Worm (Caenorhabditis elegans) whole organism, late embryonic: ENCODE data around the gene C01F6.14.

Experiments used
- C08G9.2 ChIP-seq: sonication (generic microtip); optimal IDR thresholded peaks from 2 replicates; lab custom pipeline; 2016; ENCODE audit warnings: mild to moderate bottlenecking, missing genetic modification characterization, moderate library complexity, missing compliant biosample characterization
- ceh-14 ChIP-seq: sonication (generic microtip); optimal IDR thresholded peaks from 2 replicates; lab custom pipeline; 2016; ENCODE audit warnings: missing genotype, missing genetic modification characterization, missing compliant biosample characterization
- ceh-18 ChIP-seq: sonication (generic microtip); optimal IDR thresholded peaks from 2 replicates; lab custom pipeline; 2016; ENCODE audit warnings: missing genetic modification characterization, missing compliant biosample characterization
- ceh-2 ChIP-seq: sonication (generic microtip); optimal IDR thresholded peaks from 2 replicates; lab custom pipeline; 2016; ENCODE audit warnings: missing genotype, missing genetic modification characterization, missing compliant biosample characterization
- ceh-22 ChIP-seq: sonication (generic microtip); optimal IDR thresholded peaks from 2 replicates; lab custom pipeline; 2017; ENCODE audit warnings: missing biosample characterization, missing genetic modification characterization
- ceh-24 ChIP-seq: sonication (generic microtip); optimal IDR thresholded peaks from 2 replicates; lab custom pipeline; 2016; ENCODE audit warnings: mild to moderate bottlenecking, missing genetic modification characterization, missing compliant biosample characterization
- ceh-30 ChIP-seq: fragments of 150-350 bp; optimal IDR thresholded peaks from 2 replicates; lab custom pipeline; 2014; ENCODE audit warnings: missing biosample characterization, missing genetic modification characterization
- ceh-31 ChIP-seq: sonication (generic microtip); optimal IDR thresholded peaks from 2 replicates; lab custom pipeline; 2016; ENCODE audit warnings: missing genetic modification characterization, missing compliant biosample characterization
- ceh-48 ChIP-seq: sonication (generic microtip); optimal IDR thresholded peaks from 2 replicates; lab custom pipeline; 2016; ENCODE audit warnings: missing genetic modification characterization, inconsistent platforms, missing compliant biosample characterization
- ceh-9 ChIP-seq: sonication (generic microtip); optimal IDR thresholded peaks from 2 replicates; lab custom pipeline; 2016; ENCODE audit warnings: mild to moderate bottlenecking, missing genetic modification characterization, inconsistent platforms, missing compliant biosample characterization
- dmd-4 ChIP-seq: sonication (generic microtip); optimal IDR thresholded peaks from 2 replicates; lab custom pipeline; 2016; ENCODE audit warnings: borderline replicate concordance, missing genetic modification characterization, missing compliant biosample characterization
- dve-1 ChIP-seq: sonication (generic microtip); optimal IDR thresholded peaks from 2 replicates; lab custom pipeline; 2017; ENCODE audit warnings: antibody characterized with exemption, mild to moderate bottlenecking, missing genetic modification characterization, missing compliant biosample characterization
- elt-2 ChIP-seq: sonication (generic microtip); optimal IDR thresholded peaks from 2 replicates; lab custom pipeline; 2016; ENCODE audit warnings: missing genetic modification reagents, missing genetic modification characterization, missing compliant biosample characterization
- elt-4 ChIP-seq: sonication (generic microtip); optimal IDR thresholded peaks from 2 replicates; lab custom pipeline; 2016; ENCODE audit warnings: missing genetic modification characterization, missing compliant biosample characterization
- fax-1 ChIP-seq: sonication (generic microtip); optimal IDR thresholded peaks from 2 replicates; lab custom pipeline; 2016; ENCODE audit warnings: missing genotype, missing genetic modification characterization, missing compliant biosample characterization
- fkh-10 ChIP-seq: fragments of 150-350 bp; optimal IDR thresholded peaks from 2 replicates; lab custom pipeline; 2014; ENCODE audit warnings: missing biosample characterization, missing genetic modification reagents, missing genetic modification characterization
- gmeb-2 ChIP-seq: sonication (generic microtip); optimal IDR thresholded peaks from 2 replicates; lab custom pipeline; 2016; ENCODE audit warnings: missing genetic modification characterization, inconsistent platforms, missing compliant biosample characterization
- hlh-13 ChIP-seq: fragments of 200-800 bp; sonication (Bioruptor generic); optimal IDR thresholded peaks from 2 replicates; lab custom pipeline; 2018; ENCODE audit warnings: mild to moderate bottlenecking, missing genetic modification characterization, missing compliant biosample characterization
- hlh-30 ChIP-seq: sonication (generic microtip); optimal IDR thresholded peaks from 2 replicates; lab custom pipeline; 2017; ENCODE audit warnings: antibody characterized with exemption, missing genetic modification characterization, missing compliant biosample characterization; ENCODE audit not compliant: insufficient read depth
- hlh-8 ChIP-seq: sonication (generic microtip); optimal IDR thresholded peaks from 2 replicates; lab custom pipeline; 2016; ENCODE audit warnings: missing genotype, missing genetic modification characterization, missing compliant biosample characterization
- mec-3 ChIP-seq: sonication (generic microtip); optimal IDR thresholded peaks from 2 replicates; lab custom pipeline; 2016; ENCODE audit warnings: borderline replicate concordance, missing genetic modification characterization, missing compliant biosample characterization
- nfya-1 ChIP-seq: sonication (generic microtip); optimal IDR thresholded peaks from 2 replicates; lab custom pipeline; 2017; ENCODE audit warnings: missing genetic modification characterization, mild to moderate bottlenecking, missing compliant biosample characterization, antibody characterized with exemption, moderate library complexity
- nhr-11 ChIP-seq: fragments of 150-350 bp; optimal IDR thresholded peaks from 2 replicates; lab custom pipeline; 2014; ENCODE audit warnings: missing biosample characterization, missing genetic modification characterization
- nhr-232 ChIP-seq: sonication (generic microtip); optimal IDR thresholded peaks from 2 replicates; lab custom pipeline; 2016; ENCODE audit warnings: missing genetic modification characterization, missing compliant biosample characterization
- npax-4 ChIP-seq: sonication (generic microtip); optimal IDR thresholded peaks from 2 replicates; lab custom pipeline; 2016; ENCODE audit warnings: missing genetic modification characterization, missing compliant biosample characterization
- odd-2 ChIP-seq: sonication (generic microtip); optimal IDR thresholded peaks from 2 replicates; lab custom pipeline; 2017; ENCODE audit warnings: antibody characterized with exemption, mild to moderate bottlenecking, missing genetic modification characterization, missing compliant biosample characterization
- pat-9 ChIP-seq: fragments of 200-800 bp; sonication (Bioruptor generic); optimal IDR thresholded peaks from 2 replicates; lab custom pipeline; 2018; ENCODE audit warnings: mild to moderate bottlenecking, missing genetic modification characterization, moderate library complexity, missing compliant biosample characterization
- pax-1 ChIP-seq: fragments of 150-350 bp; optimal IDR thresholded peaks from 2 replicates; lab custom pipeline; 2014; ENCODE audit warnings: missing biosample characterization, missing genetic modification characterization
- pha-4 ChIP-seq: fragments of 150-350 bp; optimal IDR thresholded peaks from 2 replicates; lab custom pipeline; 2018; ENCODE audit warnings: missing biosample characterization, missing genetic modification reagents, missing genetic modification characterization
- pqm-1 ChIP-seq: sonication (generic microtip); optimal IDR thresholded peaks from 2 replicates; lab custom pipeline; 2016; ENCODE audit warnings: missing genetic modification characterization, missing compliant biosample characterization
- pros-1 ChIP-seq: fragments of 150-350 bp; optimal IDR thresholded peaks from 2 replicates; lab custom pipeline; 2014; ENCODE audit warnings: missing biosample characterization, missing genetic modification reagents, missing genetic modification characterization
- ref-2 ChIP-seq: sonication (generic microtip); optimal IDR thresholded peaks from 2 replicates; lab custom pipeline; 2016; ENCODE audit warnings: missing genetic modification characterization, missing compliant biosample characterization
- rnt-1 ChIP-seq: sonication (generic microtip); optimal IDR thresholded peaks from 2 replicates; lab custom pipeline; 2016; ENCODE audit warnings: missing genetic modification characterization, missing compliant biosample characterization
- sox-2 ChIP-seq: fragments of 200-800 bp; sonication (Bioruptor generic); IDR thresholded peaks from 2 replicates; pipeline ENCODE4 v1.3.6; 2022; ENCODE audit warnings: missing genetic modification reagents, missing genetic modification characterization, missing compliant biosample characterization
- sox-4 ChIP-seq: sonication (generic microtip); optimal IDR thresholded peaks from 2 replicates; lab custom pipeline; 2017; ENCODE audit warnings: mild to moderate bottlenecking, missing genetic modification characterization, inconsistent platforms, missing compliant biosample characterization
- ttx-3 ChIP-seq: sonication (generic microtip); optimal IDR thresholded peaks from 2 replicates; lab custom pipeline; 2016; ENCODE audit warnings: missing genetic modification reagents, missing genetic modification characterization, missing compliant biosample characterization
- unc-3 ChIP-seq, 2 experiments: fragments of 200-800 bp in 1 of 2; sonication (Bioruptor generic) in 1 of 2; sonication (generic microtip) in 1 of 2; conservative IDR thresholded peaks in 1 of 2; optimal IDR thresholded peaks in 1 of 2; 2 replicates each; pipeline versions ENCODE4 v1.3.6 to Lab custom; 2016 to 2022; ENCODE audit warnings: missing compliant biosample characterization in 2 of 2, missing genetic modification characterization in 2 of 2, missing genetic modification reagents in 1 of 2
- unc-42 ChIP-seq: sonication (generic microtip); optimal IDR thresholded peaks from 2 replicates; lab custom pipeline; 2016; ENCODE audit warnings: missing genotype, missing genetic modification characterization, missing compliant biosample characterization
- unc-55 ChIP-seq: sonication (generic microtip); optimal IDR thresholded peaks from 2 replicates; lab custom pipeline; 2017; ENCODE audit warnings: missing biosample characterization, missing genetic modification reagents, missing genetic modification characterization
- unc-86 ChIP-seq: sonication (generic microtip); optimal IDR thresholded peaks from 2 replicates; lab custom pipeline; 2016; ENCODE audit warnings: missing genetic modification characterization, missing compliant biosample characterization
- zip-5 ChIP-seq: sonication (generic microtip); optimal IDR thresholded peaks from 2 replicates; lab custom pipeline; 2016; ENCODE audit warnings: missing genetic modification characterization, missing compliant biosample characterization
- ztf-16 ChIP-seq: sonication (generic microtip); optimal IDR thresholded peaks from 2 replicates; lab custom pipeline; 2017; ENCODE audit warnings: missing genetic modification characterization, missing compliant biosample characterization

The C01F6.14 gene

DNA sequence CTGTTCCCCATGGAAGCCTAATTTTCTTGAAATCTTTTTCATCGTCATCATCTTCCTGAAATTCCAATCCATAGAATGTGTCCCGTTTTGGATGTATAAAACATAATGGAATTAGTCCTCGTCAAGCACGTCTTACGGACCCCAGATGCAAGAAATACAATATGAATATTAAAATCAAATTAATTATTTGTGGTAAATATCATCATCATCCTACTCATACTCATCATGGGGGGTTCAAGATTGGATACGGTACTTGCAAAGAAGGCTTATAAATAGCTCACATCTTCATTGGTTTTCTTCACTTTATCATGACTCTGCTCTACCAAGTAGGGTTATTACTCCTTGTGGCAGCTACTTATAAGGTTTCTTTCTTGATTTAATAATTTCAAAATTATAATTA is 40.5 kb upstream of the C01F6.14 start, which contains the start of gene flp-1:
Gene flp-1, plus strand, starts transcription at position 301 of the 400 bp plus-strand sequence.
- TF ChIP-seq dmd-4 (no peak), mec-3 (tag; lab: Kevin White, UChicago) (no peak), unc-42 (tag; lab: Kevin White, UChicago) (peak; percentile 29)
- TF ChIP-seq, all 69 proteins: peak for 1

DNA sequence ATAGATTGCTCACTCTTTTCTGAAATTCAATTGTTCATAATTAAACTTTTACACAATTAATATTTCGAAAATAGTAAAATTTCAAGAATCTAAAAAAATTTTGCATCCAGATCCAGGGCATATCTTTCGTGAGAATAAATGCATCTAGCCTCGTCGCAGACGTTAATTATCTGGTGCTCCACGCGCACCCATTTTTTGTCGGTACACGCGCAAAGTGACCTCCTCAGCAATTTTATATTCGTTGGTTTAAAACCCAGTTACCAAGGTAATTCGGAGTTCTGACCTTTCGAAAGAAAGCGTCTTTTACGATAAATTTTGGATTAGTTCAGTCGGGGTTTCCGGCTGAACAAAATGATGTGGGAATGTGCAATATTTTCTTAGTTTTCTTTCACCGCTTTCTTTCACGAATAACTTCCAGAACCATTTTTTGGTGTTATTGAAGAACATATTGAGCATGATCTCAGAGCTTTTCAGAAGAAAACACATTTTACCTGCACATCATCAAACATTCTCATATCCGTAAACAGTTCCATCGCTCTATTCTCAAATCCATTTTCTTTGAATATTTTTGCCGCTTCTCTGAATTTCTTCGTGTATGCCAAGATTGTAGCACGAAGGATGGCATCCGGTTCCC is 36.4 kb upstream of the C01F6.14 start:
- no peak for TF ChIP-seq hlh-8 (tag; lab: Kevin White, UChicago)
- no peak for TF ChIP-seq fkh-10 (GFP tag; lab: Kevin White, UChicago)
- TF ChIP-seq ceh-30 (tag; lab: Kevin White, UChicago), result no peak
- TF ChIP-seq pax-1 (tag; lab: Kevin White, UChicago), result no peak
- TF ChIP-seq unc-55 (GFP tag; lab: Kevin White, UChicago), result no peak
- TF ChIP-seq hlh-13 (GFP tag; lab: Kevin White, UChicago), result no peak
- no peak for TF ChIP-seq elt-2 (tag; lab: Kevin White, UChicago)
- no peak for TF ChIP-seq ceh-48
- no peak for TF ChIP-seq elt-4 (tag; lab: Kevin White, UChicago)
- TF ChIP-seq ref-2 (tag; lab: Kevin White, UChicago), result no peak
- no peak for TF ChIP-seq sox-2 (GFP tag; lab: Robert Waterston, UW)
- no peak for TF ChIP-seq sox-4 (tag; lab: Kevin White, UChicago)
- TF ChIP-seq hlh-30 (tag; lab: Kevin White, UChicago), result no peak
- TF ChIP-seq ceh-31 (tag; lab: Kevin White, UChicago), result no peak
- TF ChIP-seq ceh-14 (tag; lab: Kevin White, UChicago), result no peak
- TF ChIP-seq npax-4, result no peak
- TF ChIP-seq ztf-16 (tag; lab: Kevin White, UChicago), result no peak
- TF ChIP-seq fax-1 (tag; lab: Kevin White, UChicago), result no peak
- no peak for TF ChIP-seq nfya-1 (tag; lab: Kevin White, UChicago)
- TF ChIP-seq, all 69 proteins: peak for 0

- TF ChIP-seq hlh-13 (GFP tag; lab: Kevin White, UChicago), result no peak
- no peak for TF ChIP-seq hlh-8 (tag; lab: Kevin White, UChicago)
- TF ChIP-seq ttx-3, result no peak
- no peak for TF ChIP-seq pat-9 (tag; lab: Kevin White, UChicago)
- no peak for TF ChIP-seq dve-1 (tag; lab: Kevin White, UChicago)
- no peak for TF ChIP-seq elt-4 (tag; lab: Kevin White, UChicago)
- TF ChIP-seq unc-42 (tag; lab: Kevin White, UChicago), result no peak
- no peak for TF ChIP-seq ceh-24 (tag; lab: Kevin White, UChicago)
Observed at ce11 chrIV:9135377-9135776, 31.5 kb upstream of the C01F6.14 start, which contains the start of gene delm-1. TSS of gene delm-1 (minus strand) at chrIV:9135477.

ce11 chrIV:9130605-9131004 is 26.7 kb upstream of the C01F6.14 start:
- no peak for TF ChIP-seq pha-4 (tag; lab: Kevin White, UChicago)
- no peak for TF ChIP-seq pqm-1 (tag; lab: Kevin White, UChicago)
- TF ChIP-seq zip-5 (tag; lab: Kevin White, UChicago), result no peak
- no peak for TF ChIP-seq sox-4 (tag; lab: Kevin White, UChicago)
- no peak for TF ChIP-seq hlh-8 (tag; lab: Kevin White, UChicago)
- TF ChIP-seq rnt-1, result no peak
- TF ChIP-seq unc-3 (GFP tag; conservative IDR thresholded peaks at IDR 0.05; lab: Robert Waterston, UW), result no peak
- no peak for TF ChIP-seq unc-3 (tag; optimal IDR thresholded peaks at IDR 0.05; lab: Kevin White, UChicago)

- TF ChIP-seq gmeb-2 (tag; lab: Kevin White, UChicago) (no peak), fax-1 (tag; lab: Kevin White, UChicago) (no peak), pax-1 (tag; lab: Kevin White, UChicago) (no peak), sox-4 (tag; lab: Kevin White, UChicago) (no peak), odd-2 (tag; lab: Kevin White, UChicago) (no peak), unc-86 (tag; lab: Kevin White, UChicago) (no peak), unc-55 (GFP tag; lab: Kevin White, UChicago) (peak; percentile 9), nhr-232 (tag; lab: Kevin White, UChicago) (no peak), nhr-11 (tag; lab: Kevin White, UChicago) (no peak), ref-2 (tag; lab: Kevin White, UChicago) (peak; percentile 31), nfya-1 (tag; lab: Kevin White, UChicago) (no peak), pros-1 (tag; lab: Kevin White, UChicago) (no peak), fkh-10 (GFP tag; lab: Kevin White, UChicago) (no peak), dve-1 (tag; lab: Kevin White, UChicago) (no peak), ceh-18 (tag; lab: Kevin White, UChicago) (peak; percentile 25), C08G9.2 (tag; lab: Kevin White, UChicago) (no peak), ceh-9 (tag; lab: Kevin White, UChicago) (no peak), ceh-48 (no peak), ceh-2 (tag; lab: Kevin White, UChicago) (no peak), ceh-22 (tag; lab: Kevin White, UChicago) (no peak), rnt-1 (peak; percentile 11)
Observed at ce11 chrIV:9121545-9121944, 17.6 kb upstream of the C01F6.14 start.
